Fruit fly (Drosophila melanogaster): Measurements from ENCODE around the gene CG3407.

CG3407 gene

dm6 chr2L:3789290-3790067 lies 23.7 kb downstream of the CG3407 start (continued):
- peak; percentile 92 for TF ChIP-seq CG17328 (GFP tag; IDR thresholded peaks at IDR 0.05)
- TF ChIP-seq dysf (GFP tag; IDR thresholded peaks at IDR 0.05) = peak; percentile 81
- TF ChIP-seq E2f2 (GFP tag; IDR thresholded peaks at IDR 0.05) = peak; percentile 62
- peak; percentile 92 for TF ChIP-seq CG33557 (GFP tag; optimal IDR thresholded peaks at IDR 0.05)
- TF ChIP-seq CG13894 (tag; optimal IDR thresholded peaks at IDR 0.05) = no peak
- 0 out of 3 replicates have a peak, but pooled peaks have one; percentile 31 for TF ChIP-seq Optix (GFP tag; IDR thresholded peaks at IDR 0.05)
- peak; percentile 17; the same call in 1 of the 2 replicates for TF ChIP-seq CG17612 (GFP tag; IDR thresholded peaks at IDR 0.05)
- TF ChIP-seq al (GFP tag; IDR thresholded peaks at IDR 0.05) = no peak
- TF ChIP-seq CG7372 (GFP tag; IDR thresholded peaks at IDR 0.05) = 0 out of 2 replicates have a peak, but pooled peaks have one; percentile 59
- no peak for TF ChIP-seq lilli (GFP tag; optimal IDR thresholded peaks at IDR 0.05)
- peak; percentile 34; the same call in 1 of the 2 replicates for TF ChIP-seq CG43689 (GFP tag; IDR thresholded peaks at IDR 0.05)
- TF ChIP-seq CG12236 (GFP tag; optimal IDR thresholded peaks at IDR 0.05) = no peak
- peak; percentile 53 for TF ChIP-seq CG18764 (GFP tag; optimal IDR thresholded peaks at IDR 0.05)
- peak; percentile 91 for TF ChIP-seq gcm (GFP tag; optimal IDR thresholded peaks at IDR 0.05)
- TF ChIP-seq Hr78 (GFP tag; optimal IDR thresholded peaks at IDR 0.05) = peak in 1 of 2 experiments; percentile 77
- no peak; the same call in 1 of the 2 replicates for TF ChIP-seq Ravus (GFP tag; IDR thresholded peaks at IDR 0.05)
- no peak for TF ChIP-seq vfl (GFP tag; optimal IDR thresholded peaks at IDR 0.05)
- no peak for TF ChIP-seq da (GFP tag; optimal IDR thresholded peaks at IDR 0.05)
- TF ChIP-seq inv (GFP tag; IDR thresholded peaks at IDR 0.05; ENCODE audit: partially characterized antibody) = no peak
- TF ChIP-seq Sry-δ (GFP tag; optimal IDR thresholded peaks at IDR 0.05) = no peak
- TF ChIP-seq bab2 (GFP tag; optimal IDR thresholded peaks at IDR 0.05) = no peak
- TF ChIP-seq Neu2 (GFP tag; optimal IDR thresholded peaks at IDR 0.05; ENCODE audit: borderline replicate concordance) = no peak
- TF ChIP-seq CG32772 (GFP tag; IDR thresholded peaks at IDR 0.05) = peak; percentile 88
- TF ChIP-seq Hmr (GFP tag; optimal IDR thresholded peaks at IDR 0.05) = peak; percentile 41
- TF ChIP-seq sob (GFP tag; IDR thresholded peaks at IDR 0.05) = peak; percentile 68
- TF ChIP-seq NC2β (GFP tag; optimal IDR thresholded peaks at IDR 0.05) = no peak
- TF ChIP-seq Xrp1 (GFP tag; IDR thresholded peaks at IDR 0.05) = peak; percentile 94
- peak; percentile 96 for TF ChIP-seq vvl (GFP tag; IDR thresholded peaks at IDR 0.05)
- TF ChIP-seq h (optimal IDR thresholded peaks at IDR 0.05) = no peak
- TF ChIP-seq stc (GFP tag; IDR thresholded peaks at IDR 0.05) = peak; percentile 76
- TF ChIP-seq Mes4 (GFP tag; optimal IDR thresholded peaks at IDR 0.05) = no peak
- no peak for TF ChIP-seq nau (GFP tag; optimal IDR thresholded peaks at IDR 0.05)
- TF ChIP-seq jigr1 (GFP tag; IDR thresholded peaks at IDR 0.05) = peak; percentile 17; the same call in 1 of the 3 replicates
- no peak for TF ChIP-seq MESR4 (GFP tag; optimal IDR thresholded peaks at IDR 0.05)
- peak; percentile 79 for TF ChIP-seq CG10209 (GFP tag; optimal IDR thresholded peaks at IDR 0.05)
- TF ChIP-seq cas (GFP tag; IDR thresholded peaks at IDR 0.05) = no peak
- TF ChIP-seq jing (GFP tag; optimal IDR thresholded peaks at IDR 0.05) = peak; percentile 24
- TF ChIP-seq CG4617 (GFP tag; optimal IDR thresholded peaks at IDR 0.05; ENCODE audit: borderline replicate concordance) = peak; percentile 1
- TF ChIP-seq Bgb (GFP tag; IDR thresholded peaks at IDR 0.05; ENCODE audit: partially characterized antibody) = no peak; the same call in 1 of the 2 replicates
- TF ChIP-seq phol (tag; optimal IDR thresholded peaks at IDR 0.05) = peak; percentile 89
- no peak for TF ChIP-seq Mad (GFP tag; optimal IDR thresholded peaks at IDR 0.05)
- peak; percentile 44 for TF ChIP-seq CG4328 (GFP tag; optimal IDR thresholded peaks at IDR 0.05)
- TF ChIP-seq zfh2 (GFP tag; optimal IDR thresholded peaks at IDR 0.05) = no peak
- TF ChIP-seq wdn (GFP tag; IDR thresholded peaks at IDR 0.05) = no peak
- no peak for TF ChIP-seq pnt (GFP tag; optimal IDR thresholded peaks at IDR 0.05)
- no peak for TF ChIP-seq rib (GFP tag; IDR thresholded peaks at IDR 0.05)
- peak; percentile 16 for TF ChIP-seq CG12219 (GFP tag; optimal IDR thresholded peaks at IDR 0.05)
- TF ChIP-seq CG4404 (GFP tag; IDR thresholded peaks at IDR 0.05) = peak; percentile 38; the same call in 1 of the 2 replicates
- no peak for TF ChIP-seq CG6791 (GFP tag; IDR thresholded peaks at IDR 0.05; ENCODE audit: partially characterized antibody)
- TF ChIP-seq PHDP (tag; optimal IDR thresholded peaks at IDR 0.05) = peak; percentile 92

Measured in whole organism, embryonic.